Worm (Caenorhabditis elegans): ENCODE results near the gene tbcc-1.

- TF ChIP-seq nhr-76 (tag; optimal IDR thresholded peaks at IDR 0.05) (no peak), snpc-4 (tag; optimal IDR thresholded peaks at IDR 0.05) (no peak), pha-4 (GFP tag; IDR thresholded peaks at IDR 0.05) (no peak), pha-4 (tag; optimal IDR thresholded peaks at IDR 0.05) (peak; percentile 82), zfp-2 (tag; optimal IDR thresholded peaks at IDR 0.05) (no peak), lin-39 (tag; optimal IDR thresholded peaks at IDR 0.05) (no peak)
These were observed 16.2 kb downstream of the tbcc-1 start for ce11 chrIII:2804461-2804860.

Data from whole organism, L4 larva.